Worm (Caenorhabditis elegans) whole organism, L4 larva: ENCODE results near the gene rml-4.

Experiments used
- attf-4 ChIP-seq: sonication (generic microtip); optimal IDR thresholded peaks from 3 replicates; lab custom pipeline; 2017; ENCODE audit warnings: missing biosample characterization, missing genetic modification characterization
- fkh-10 ChIP-seq: fragments of 150-350 bp; optimal IDR thresholded peaks from 2 replicates; lab custom pipeline; 2014; ENCODE audit warnings: missing biosample characterization, missing genetic modification reagents, missing genetic modification characterization
- fos-1 ChIP-seq: fragments of 150-350 bp; optimal IDR thresholded peaks from 2 replicates; lab custom pipeline; 2014; ENCODE audit warnings: missing biosample characterization, missing genetic modification characterization
- hif-1 ChIP-seq, 2 experiments: sonication (generic microtip); optimal IDR thresholded peaks; 2 replicates each; lab custom pipeline; 2016 to 2017; ENCODE audit warnings: missing compliant biosample characterization in 2 of 2, missing genetic modification characterization in 2 of 2, missing genetic modification reagents in 2 of 2, missing genotype in 2 of 2, mild to moderate bottlenecking in 1 of 2
- nhr-42 ChIP-seq: fragments of 200-800 bp; sonication (Bioruptor generic); IDR thresholded peaks from 2 replicates; pipeline ENCODE4 v1.3.6; 2022; ENCODE audit warnings: missing genetic modification characterization, missing compliant biosample characterization
- pha-4 ChIP-seq, 2 experiments: fragments of 150-350 bp in 1 of 2; fragments of 200-800 bp in 1 of 2; sonication (Bioruptor generic) in 1 of 2; IDR thresholded peaks in 1 of 2; optimal IDR thresholded peaks in 1 of 2; 2 replicates each; pipeline versions ENCODE4 v1.3.6 to Lab custom; 2014 to 2022; ENCODE audit warnings: missing genetic modification characterization in 2 of 2, missing genetic modification reagents in 2 of 2, missing biosample characterization in 1 of 2, missing compliant biosample characterization in 1 of 2
- unc-130 ChIP-seq: sonication (generic microtip); optimal IDR thresholded peaks from 2 replicates; lab custom pipeline; 2016; ENCODE audit warnings: missing genetic modification reagents, missing genetic modification characterization, missing compliant biosample characterization
- ztf-11 ChIP-seq: fragments of 150-350 bp; optimal IDR thresholded peaks from 2 replicates; lab custom pipeline; 2014; ENCODE audit warnings: missing biosample characterization, missing genetic modification characterization

ce11 chrII:4344317-4344716 lies 49.4 kb downstream of the rml-4 start:
- TF ChIP-seq pha-4 (GFP tag; IDR thresholded peaks at IDR 0.05; lab: Robert Waterston, UW), result no peak; the same call in 1 of the 2 replicates
- no peak for TF ChIP-seq pha-4 (tag; optimal IDR thresholded peaks at IDR 0.05; lab: Kevin White, UChicago)
- TF ChIP-seq fos-1, result no peak
- no peak for TF ChIP-seq ztf-11 (tag; lab: Kevin White, UChicago)
- no peak for TF ChIP-seq nhr-42 (GFP tag; lab: Robert Waterston, UW)
- no peak for TF ChIP-seq hif-1 (tag; optimal IDR thresholded peaks at IDR 0.05; lab: Kevin White, UChicago)
- no peak for TF ChIP-seq attf-4 (tag; lab: Kevin White, UChicago)
- TF ChIP-seq fkh-10 (GFP tag; lab: Kevin White, UChicago), result no peak
- TF ChIP-seq unc-130 (GFP tag; lab: Kevin White, UChicago), result no peak
